Worm (Caenorhabditis elegans) whole organism, L3 larva: ENCODE results near the gene F15B9.8.
A peak's percentile ranks its signal among the peaks of the same experiment; 100 is the strongest.

Experiments
- ZK546.5 ChIP-seq: sonication (generic microtip); optimal IDR thresholded peaks from 2 replicates; lab custom pipeline; 2017; ENCODE audit warnings: missing biosample characterization, missing genetic modification characterization
- aly-2 ChIP-seq: fragments of 150-350 bp; optimal IDR thresholded peaks from 2 replicates; lab custom pipeline; 2014; ENCODE audit warnings: missing biosample characterization, missing genetic modification characterization
- ama-1 ChIP-seq: fragments of 150-350 bp; optimal IDR thresholded peaks from 2 replicates; lab custom pipeline; 2018
- ceh-16 ChIP-seq: sonication (generic microtip); optimal IDR thresholded peaks from 2 replicates; lab custom pipeline; 2017; ENCODE audit warnings: missing biosample characterization, missing genetic modification characterization
- ceh-28 ChIP-seq: fragments of 150-350 bp; optimal IDR thresholded peaks from 2 replicates; lab custom pipeline; 2014; ENCODE audit warnings: missing biosample characterization, missing genetic modification reagents, missing genetic modification characterization
- ceh-82 ChIP-seq: fragments of 150-350 bp; optimal IDR thresholded peaks from 2 replicates; lab custom pipeline; 2014; ENCODE audit warnings: missing biosample characterization, missing genetic modification characterization
- ceh-9 ChIP-seq: sonication (generic microtip); optimal IDR thresholded peaks from 2 replicates; lab custom pipeline; 2018; ENCODE audit warnings: missing biosample characterization, missing genetic modification characterization
- daf-12 ChIP-seq: fragments of 150-350 bp; optimal IDR thresholded peaks from 2 replicates; lab custom pipeline; 2014; ENCODE audit warnings: missing biosample characterization, missing genetic modification reagents, missing genetic modification characterization
- egl-5 ChIP-seq: fragments of 150-350 bp; optimal IDR thresholded peaks from 2 replicates; lab custom pipeline; 2017; ENCODE audit warnings: missing biosample characterization, missing genetic modification reagents, missing genetic modification characterization, inconsistent platforms
- elt-1 ChIP-seq: fragments of 150-350 bp; optimal IDR thresholded peaks from 2 replicates; lab custom pipeline; 2014; ENCODE audit warnings: missing biosample characterization, missing genetic modification characterization
- elt-2 ChIP-seq: sonication (generic microtip); optimal IDR thresholded peaks from 2 replicates; lab custom pipeline; 2016; ENCODE audit warnings: missing genetic modification reagents, mild to moderate bottlenecking, missing genetic modification characterization, missing compliant biosample characterization
- elt-3 ChIP-seq, 3 experiments: fragments of 150-350 bp in 1 of 3; sonication (generic microtip) in 2 of 3; optimal IDR thresholded peaks; 2 replicates in 2 of 3; 4 replicates in 1 of 3; lab custom pipeline; 2014 to 2017; ENCODE audit warnings: missing biosample characterization in 3 of 3, missing genetic modification characterization in 3 of 3
- eor-1 ChIP-seq, 2 experiments: fragments of 150-350 bp; optimal IDR thresholded peaks; 2 replicates each; lab custom pipeline; 2014 to 2018; ENCODE audit warnings: missing biosample characterization in 2 of 2, missing genetic modification characterization in 2 of 2
- fkh-10 ChIP-seq: sonication (generic microtip); optimal IDR thresholded peaks from 2 replicates; lab custom pipeline; 2017; ENCODE audit warnings: missing biosample characterization, missing genetic modification reagents, missing genetic modification characterization
- fos-1 ChIP-seq: fragments of 150-350 bp; optimal IDR thresholded peaks from 2 replicates; lab custom pipeline; 2014; ENCODE audit warnings: missing biosample characterization, missing genetic modification characterization
- hmg-11 ChIP-seq: sonication (generic microtip); optimal IDR thresholded peaks from 2 replicates; lab custom pipeline; 2016; ENCODE audit warnings: missing genetic modification characterization, missing compliant biosample characterization
- jun-1 ChIP-seq: fragments of 150-350 bp; optimal IDR thresholded peaks from 2 replicates; lab custom pipeline; 2014; ENCODE audit warnings: missing biosample characterization, missing genetic modification reagents, missing genetic modification characterization
- lin-15B ChIP-seq: fragments of 150-350 bp; optimal IDR thresholded peaks from 2 replicates; lab custom pipeline; 2014; ENCODE audit warnings: missing biosample characterization, missing genetic modification characterization
- lin-39 ChIP-seq: fragments of 150-350 bp; optimal IDR thresholded peaks from 2 replicates; lab custom pipeline; 2018; ENCODE audit warnings: missing biosample characterization, missing genetic modification reagents, missing genetic modification characterization
- lsy-12 ChIP-seq: sonication (generic microtip); optimal IDR thresholded peaks from 2 replicates; lab custom pipeline; 2016; ENCODE audit warnings: mild to moderate bottlenecking, missing genetic modification characterization, missing compliant biosample characterization
- mdl-1 ChIP-seq: fragments of 150-350 bp; optimal IDR thresholded peaks from 2 replicates; lab custom pipeline; 2014; ENCODE audit warnings: missing biosample characterization, missing genetic modification characterization
- mml-1 ChIP-seq: fragments of 150-350 bp; sonication (generic microtip); optimal IDR thresholded peaks from 3 replicates; lab custom pipeline; 2014; ENCODE audit warnings: missing biosample characterization, missing genetic modification characterization
- nfya-1 ChIP-seq: sonication (generic microtip); optimal IDR thresholded peaks from 2 replicates; lab custom pipeline; 2017; ENCODE audit warnings: missing genetic modification characterization, mild to moderate bottlenecking, missing compliant biosample characterization, antibody characterized with exemption, moderate library complexity; ENCODE audit not compliant: insufficient read depth
- nhr-11 ChIP-seq: fragments of 150-350 bp; optimal IDR thresholded peaks from 2 replicates; lab custom pipeline; 2014; ENCODE audit warnings: missing biosample characterization, missing genetic modification characterization
- nhr-12 ChIP-seq: fragments of 150-350 bp; optimal IDR thresholded peaks from 2 replicates; lab custom pipeline; 2014; ENCODE audit warnings: missing biosample characterization, missing genetic modification characterization
- nhr-23 ChIP-seq: fragments of 150-350 bp; optimal IDR thresholded peaks from 2 replicates; lab custom pipeline; 2014; ENCODE audit warnings: missing biosample characterization, missing genetic modification reagents, missing genetic modification characterization
- nhr-237 ChIP-seq: fragments of 150-350 bp; optimal IDR thresholded peaks from 2 replicates; lab custom pipeline; 2014; ENCODE audit warnings: missing biosample characterization, missing genetic modification characterization
- nhr-25 ChIP-seq: sonication (generic microtip); optimal IDR thresholded peaks from 2 replicates; lab custom pipeline; 2017; ENCODE audit warnings: missing biosample characterization, missing genetic modification characterization
- nhr-28 ChIP-seq: fragments of 150-350 bp; optimal IDR thresholded peaks from 2 replicates; lab custom pipeline; 2014; ENCODE audit warnings: missing biosample characterization, missing genetic modification characterization
- nhr-43 ChIP-seq: sonication (generic microtip); optimal IDR thresholded peaks from 2 replicates; lab custom pipeline; 2016; ENCODE audit warnings: mild to moderate bottlenecking, missing genetic modification characterization, missing compliant biosample characterization; ENCODE audit not compliant: poor library complexity, severe bottlenecking
- nhr-67 ChIP-seq: fragments of 150-350 bp; optimal IDR thresholded peaks from 2 replicates; lab custom pipeline; 2014; ENCODE audit warnings: missing biosample characterization, missing genetic modification characterization
- nhr-77 ChIP-seq: fragments of 150-350 bp; optimal IDR thresholded peaks from 2 replicates; lab custom pipeline; 2014; ENCODE audit warnings: missing biosample characterization, missing genetic modification characterization
- pha-4 ChIP-seq: fragments of 150-350 bp; optimal IDR thresholded peaks from 2 replicates; lab custom pipeline; 2014; ENCODE audit warnings: missing biosample characterization, missing genetic modification reagents, missing genetic modification characterization
- pqm-1 ChIP-seq: fragments of 150-350 bp; optimal IDR thresholded peaks from 2 replicates; lab custom pipeline; 2017; ENCODE audit warnings: missing biosample characterization, missing genetic modification characterization, inconsistent platforms
- sea-2 ChIP-seq: fragments of 150-350 bp; sonication (generic microtip); optimal IDR thresholded peaks from 4 replicates; lab custom pipeline; 2014; ENCODE audit warnings: missing biosample characterization, missing genetic modification reagents, missing genetic modification characterization
- skn-1 ChIP-seq: fragments of 150-350 bp; optimal IDR thresholded peaks from 2 replicates; lab custom pipeline; 2014; ENCODE audit warnings: missing biosample characterization, missing genetic modification characterization
- snpc-4 ChIP-seq: fragments of 150-350 bp; optimal IDR thresholded peaks from 2 replicates; lab custom pipeline; 2014; ENCODE audit warnings: missing biosample characterization, missing genetic modification characterization
- tbx-2 ChIP-seq: sonication (generic microtip); optimal IDR thresholded peaks from 2 replicates; lab custom pipeline; 2016; ENCODE audit warnings: mild to moderate bottlenecking, missing genetic modification characterization, missing compliant biosample characterization
- unc-39 ChIP-seq: sonication (generic microtip); optimal IDR thresholded peaks from 4 replicates; lab custom pipeline; 2017; ENCODE audit warnings: missing biosample characterization, missing genetic modification characterization
- unc-62 ChIP-seq: fragments of 150-350 bp; sonication (generic microtip); optimal IDR thresholded peaks from 4 replicates; lab custom pipeline; 2014; ENCODE audit warnings: missing biosample characterization, missing genetic modification reagents, missing genetic modification characterization
- zag-1 ChIP-seq: fragments of 150-350 bp; optimal IDR thresholded peaks from 2 replicates; lab custom pipeline; 2014; ENCODE audit warnings: missing biosample characterization, missing genetic modification characterization
- ztf-11 ChIP-seq: fragments of 150-350 bp; optimal IDR thresholded peaks from 2 replicates; lab custom pipeline; 2014; ENCODE audit warnings: missing biosample characterization, missing genetic modification characterization

F15B9.8 gene

DNA sequence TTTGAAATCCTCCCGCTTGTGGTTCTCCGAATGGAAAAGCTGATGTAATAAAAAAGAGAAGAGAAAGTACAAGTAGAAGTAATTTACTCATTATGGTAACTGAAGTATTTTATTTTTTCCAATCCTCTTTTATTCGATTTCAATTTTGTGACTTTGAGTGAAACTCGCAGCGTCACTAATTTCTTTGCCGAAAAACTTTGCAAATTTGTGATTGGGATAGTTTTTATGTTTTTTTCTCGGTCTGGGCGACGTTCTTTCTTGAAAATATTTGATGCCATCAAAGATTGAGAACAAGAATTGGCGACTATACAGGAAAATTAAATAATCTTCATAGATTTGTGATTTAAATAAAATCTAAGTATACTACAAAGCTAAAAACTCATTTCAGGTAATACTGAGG is 11.2 kb downstream of the F15B9.8 start, which contains the start of gene far-4:
Gene far-4 (minus strand): TSS at position 101 of the 400 bp plus-strand sequence.
- TF ChIP-seq zag-1 (no peak), lin-39 (tag; lab: Kevin White, UChicago) (no peak), unc-62 (GFP tag; lab: Kevin White, UChicago) (no peak), lsy-12 (tag; lab: Kevin White, UChicago) (no peak), nhr-67 (tag; lab: Kevin White, UChicago) (no peak), nfya-1 (tag; lab: Kevin White, UChicago) (no peak), tbx-2 (tag; lab: Kevin White, UChicago) (no peak), nhr-237 (tag; lab: Kevin White, UChicago) (no peak), elt-2 (no peak), fos-1 (tag; lab: Kevin White, UChicago) (no peak), ceh-82 (tag; lab: Kevin White, UChicago) (no peak), nhr-43 (no peak), nhr-77 (no peak), hmg-11 (tag; lab: Kevin White, UChicago) (no peak), ZK546.5 (no peak)
- TF ChIP-seq, all 47 proteins: peak for 0

DNA sequence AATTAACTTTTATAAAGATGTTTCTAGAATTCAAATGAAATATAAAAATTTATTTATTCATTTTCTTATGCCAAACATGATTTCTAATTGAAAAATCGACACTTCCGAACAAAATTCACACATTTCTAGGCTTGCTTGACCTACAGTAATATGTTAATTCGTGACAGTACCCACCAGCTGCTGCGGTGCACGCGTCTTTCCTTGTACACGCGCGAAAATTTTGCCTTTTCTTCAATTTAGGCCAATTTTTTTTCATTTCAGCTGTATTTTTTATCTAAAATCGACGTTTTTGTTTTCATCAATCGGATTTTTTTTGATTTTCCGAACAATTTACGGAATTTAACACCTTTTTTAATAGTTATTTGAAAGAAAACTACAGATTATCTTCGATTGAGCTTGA is 11.7 kb downstream of the F15B9.8 start:
- TF ChIP-seq elt-1 (tag; lab: Kevin White, UChicago) (no peak), lsy-12 (tag; lab: Kevin White, UChicago) (no peak), tbx-2 (tag; lab: Kevin White, UChicago) (no peak), jun-1 (tag; lab: Kevin White, UChicago) (no peak), unc-39 (no peak), nhr-237 (tag; lab: Kevin White, UChicago) (no peak), nhr-12 (tag; lab: Kevin White, UChicago) (no peak), ztf-11 (tag; lab: Kevin White, UChicago) (no peak), ceh-28 (tag; lab: Kevin White, UChicago) (no peak), fkh-10 (GFP tag; lab: Kevin White, UChicago) (no peak), snpc-4 (tag; lab: Kevin White, UChicago) (no peak), nhr-77 (no peak), hmg-11 (tag; lab: Kevin White, UChicago) (no peak), lin-15B (tag; lab: Kevin White, UChicago) (no peak)

DNA sequence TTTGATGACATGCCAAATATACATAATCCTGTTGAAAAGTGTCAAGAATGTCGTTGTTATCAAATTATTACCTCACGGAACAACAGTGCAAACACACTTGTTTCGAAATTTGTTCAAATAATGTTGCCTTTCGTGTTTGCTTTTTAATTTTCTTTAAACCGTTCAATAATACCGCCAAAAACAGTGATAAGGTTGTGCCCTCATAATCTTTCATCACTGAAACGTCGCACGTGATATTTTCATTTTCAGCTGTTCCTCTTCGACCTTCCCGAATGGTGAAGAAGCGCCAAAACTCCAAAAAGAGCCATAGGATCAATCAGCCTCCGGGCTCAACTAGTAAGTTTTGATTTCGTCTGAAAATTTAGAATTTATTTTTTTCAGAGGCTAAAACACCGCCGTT is 13.7 kb downstream of the F15B9.8 start, which contains the start of gene inft-2:
Gene inft-2 (plus strand): TSS at position 248 of the 400 bp plus-strand sequence.
- TF ChIP-seq nhr-12 (tag; lab: Kevin White, UChicago) (no peak), hmg-11 (tag; lab: Kevin White, UChicago) (no peak), lin-39 (tag; lab: Kevin White, UChicago) (no peak), nfya-1 (tag; lab: Kevin White, UChicago) (no peak), elt-1 (tag; lab: Kevin White, UChicago) (no peak), elt-2 (peak; percentile 61), pha-4 (tag; lab: Kevin White, UChicago) (peak; percentile 12), fkh-10 (GFP tag; lab: Kevin White, UChicago) (no peak), unc-62 (GFP tag; lab: Kevin White, UChicago) (no peak), pqm-1 (tag; lab: Kevin White, UChicago) (peak; percentile 27), nhr-67 (tag; lab: Kevin White, UChicago) (no peak)
- TF ChIP-seq, all 47 proteins: peak for 3

- TF ChIP-seq nhr-11 (no peak), jun-1 (tag; lab: Kevin White, UChicago) (peak; percentile 34), daf-12 (no peak), elt-1 (tag; lab: Kevin White, UChicago) (no peak), mml-1 (tag; lab: Kevin White, UChicago) (no peak), lin-39 (tag; lab: Kevin White, UChicago) (peak; percentile 85), ceh-82 (tag; lab: Kevin White, UChicago) (no peak), unc-62 (GFP tag; lab: Kevin White, UChicago) (no peak), lin-15B (tag; lab: Kevin White, UChicago) (peak; percentile 26), nhr-12 (tag; lab: Kevin White, UChicago) (no peak), skn-1 (peak; percentile 11), ztf-11 (tag; lab: Kevin White, UChicago) (no peak), fkh-10 (GFP tag; lab: Kevin White, UChicago) (no peak), ceh-16 (tag; lab: Kevin White, UChicago) (no peak), eor-1 (tag; optimal IDR thresholded peaks at IDR 0.05; lab: Kevin White, UChicago) (no peak), aly-2 (no peak), nhr-28 (tag; lab: Kevin White, UChicago) (no peak), elt-2 (peak; percentile 61), ceh-28 (tag; lab: Kevin White, UChicago) (no peak), elt-3 (tag; optimal IDR thresholded peaks at IDR 0.05; lab: Kevin White, UChicago) (no peak), ZK546.5 (no peak), unc-39 (no peak), pqm-1 (tag; lab: Kevin White, UChicago) (peak; percentile 9), ama-1 (lab: Kevin White, UChicago) (no peak), zag-1 (no peak), nhr-237 (tag; lab: Kevin White, UChicago) (no peak), egl-5 (no peak), tbx-2 (tag; lab: Kevin White, UChicago) (peak; percentile 43), nhr-25 (tag; lab: Kevin White, UChicago) (peak; percentile 75), hmg-11 (tag; lab: Kevin White, UChicago) (peak; percentile 88), mdl-1 (tag; lab: Kevin White, UChicago) (no peak), sea-2 (GFP tag; lab: Kevin White, UChicago) (no peak), ceh-9 (tag; lab: Kevin White, UChicago) (no peak), lsy-12 (tag; lab: Kevin White, UChicago) (peak; percentile 52), nfya-1 (tag; lab: Kevin White, UChicago) (no peak), nhr-23 (tag; lab: Kevin White, UChicago) (peak; percentile 41)
Observed at ce11 chrV:13003378-13003777, 15.0 kb downstream of the F15B9.8 start.
